Worm (Caenorhabditis elegans): ENCODE results near the gene F59A7.7.
A peak's percentile ranks its signal among the peaks of the same experiment; 100 is the strongest.

Gene F59A7.7

DNA sequence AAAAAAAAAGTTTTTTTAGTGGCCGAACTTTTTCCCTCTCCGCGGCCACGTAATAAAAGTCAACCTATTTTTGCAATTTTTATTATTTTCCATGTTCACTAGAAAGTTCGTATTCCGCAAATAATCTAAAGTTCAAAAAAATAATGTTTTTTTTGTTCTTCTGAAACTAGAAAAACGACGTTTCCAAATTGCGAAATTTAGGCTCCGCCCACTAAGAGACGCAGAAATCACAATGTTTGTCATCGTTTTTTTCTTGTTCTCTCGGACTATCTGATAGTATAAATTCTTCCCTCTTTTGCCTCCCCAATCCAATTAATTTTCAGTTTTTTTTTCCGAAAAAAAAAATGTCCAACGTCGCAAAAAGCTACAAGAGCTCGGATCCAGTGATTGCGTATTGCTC, 45.4 kb downstream of the F59A7.7 start, which contains the start of gene comt-3:
TSS of gene comt-3 (plus strand) at position 214 of the 400 bp plus-strand sequence.
- TF ChIP-seq madf-9 (GFP tag; conservative IDR thresholded peaks at IDR 0.05) (no peak), unc-62 (GFP tag; optimal IDR thresholded peaks at IDR 0.05 in 1 of 2) (no peak), unc-62 (tag; optimal IDR thresholded peaks at IDR 0.05) (no peak), pqm-1 (tag; optimal IDR thresholded peaks at IDR 0.05) (peak; percentile 29), nhr-76 (tag; optimal IDR thresholded peaks at IDR 0.05) (no peak), nhr-28 (tag; optimal IDR thresholded peaks at IDR 0.05) (peak; percentile 30)
